Fruit fly (Drosophila melanogaster) whole organism, embryonic: ENCODE data around the gene Nt5b.
A peak's percentile ranks its signal among the peaks of the same experiment; 100 is the strongest.

Experiments used
- Ada2b ChIP-seq: fragments of 200-800 bp; sonication (Bioruptor generic); IDR thresholded peaks from 2 replicates; pipeline ENCODE4 v1.3.6; 2022; ENCODE audit warnings: missing biosample characterization, missing genetic modification characterization
- Atf-2 ChIP-seq: fragments of 200-800 bp; sonication (Bioruptor generic); optimal IDR thresholded peaks from 2 replicates; lab custom pipeline; 2016; ENCODE audit warnings: missing biosample characterization, missing genetic modification characterization
- CG11398 ChIP-seq: fragments of 200-800 bp; sonication (Bioruptor generic); optimal IDR thresholded peaks from 2 replicates; lab custom pipeline; 2016; ENCODE audit warnings: missing biosample characterization, missing genetic modification characterization
- CG11696 ChIP-seq: fragments of 200-800 bp; sonication (Bioruptor generic); IDR thresholded peaks from 2 replicates; pipeline ENCODE4 v1.3.6; 2022; ENCODE audit warnings: missing biosample characterization, missing genetic modification characterization
- CG11723 ChIP-seq: fragments of 200-800 bp; sonication (Bioruptor generic); optimal IDR thresholded peaks from 2 replicates; lab custom pipeline; 2017; ENCODE audit warnings: missing biosample characterization, mild to moderate bottlenecking, missing genetic modification characterization
- CG12659 ChIP-seq: fragments of 200-800 bp; sonication (Bioruptor generic); optimal IDR thresholded peaks from 3 replicates; lab custom pipeline; 2017; ENCODE audit warnings: mild to moderate bottlenecking, missing biosample characterization, missing genetic modification reagents, missing genetic modification characterization
- CG13287 ChIP-seq: fragments of 200-800 bp; sonication (Bioruptor generic); IDR thresholded peaks from 2 replicates; pipeline ENCODE4 v1.3.6; 2022; ENCODE audit warnings: missing biosample characterization, missing genetic modification characterization; ENCODE audit not compliant: partially characterized antibody
- CG14860 ChIP-seq: fragments of 200-800 bp; sonication (Bioruptor generic); IDR thresholded peaks from 3 replicates; pipeline ENCODE4 v1.3.6; 2022; ENCODE audit warnings: missing biosample characterization, missing genetic modification characterization; ENCODE audit not compliant: partially characterized antibody
- CG14965 ChIP-seq: fragments of 200-800 bp; sonication (Bioruptor generic); optimal IDR thresholded peaks from 2 replicates; lab custom pipeline; 2016; ENCODE audit warnings: missing biosample characterization, missing genetic modification characterization, borderline replicate concordance
- CG17829 ChIP-seq: fragments of 200-800 bp; optimal IDR thresholded peaks from 2 replicates; lab custom pipeline; 2019; ENCODE audit warnings: missing biosample characterization, mild to moderate bottlenecking, missing genetic modification characterization, moderate library complexity
- CG2712 ChIP-seq: fragments of 200-800 bp; optimal IDR thresholded peaks from 3 replicates; lab custom pipeline; 2019; ENCODE audit warnings: missing biosample characterization, mild to moderate bottlenecking, missing genetic modification characterization, moderate library complexity
- CG2875 ChIP-seq: fragments of 200-800 bp; sonication (Bioruptor generic); optimal IDR thresholded peaks from 2 replicates; lab custom pipeline; 2017; ENCODE audit warnings: missing biosample characterization, mild to moderate bottlenecking, missing genetic modification characterization, missing genetic modification reagents
- CG31224 ChIP-seq: fragments of 200-800 bp; sonication (Bioruptor generic); IDR thresholded peaks from 2 replicates; pipeline ENCODE4 v1.3.6; 2022; ENCODE audit warnings: missing biosample characterization, missing genetic modification characterization
- CG34376 ChIP-seq: fragments of 200-800 bp; sonication (Bioruptor generic); optimal IDR thresholded peaks from 2 replicates; lab custom pipeline; 2018; ENCODE audit warnings: missing biosample characterization, mild to moderate bottlenecking, missing genetic modification characterization
- CG42726 ChIP-seq: fragments of 200-800 bp; sonication (Bioruptor generic); IDR thresholded peaks from 2 replicates; pipeline ENCODE4 v1.3.6; 2022; ENCODE audit warnings: missing biosample characterization, missing genetic modification characterization; ENCODE audit not compliant: partially characterized antibody
- CG4617 ChIP-seq: fragments of 200-800 bp; sonication (Bioruptor generic); optimal IDR thresholded peaks from 3 replicates; lab custom pipeline; 2016; ENCODE audit warnings: missing biosample characterization, missing genetic modification characterization, borderline replicate concordance
- CG6765 ChIP-seq: fragments of 200-800 bp; sonication (Bioruptor generic); optimal IDR thresholded peaks from 3 replicates; lab custom pipeline; 2017; ENCODE audit warnings: missing biosample characterization, mild to moderate bottlenecking, missing genetic modification characterization
- CG7271 ChIP-seq: fragments of 200-800 bp; sonication (Bioruptor generic); optimal IDR thresholded peaks from 2 replicates; lab custom pipeline; 2018; ENCODE audit warnings: missing biosample characterization, mild to moderate bottlenecking, missing genetic modification characterization, moderate library complexity
- CG7556 ChIP-seq: fragments of 200-800 bp; sonication (Bioruptor generic); optimal IDR thresholded peaks from 2 replicates; lab custom pipeline; 2017; ENCODE audit warnings: missing biosample characterization, mild to moderate bottlenecking, missing genetic modification characterization
- CG8388 ChIP-seq: fragments of 200-800 bp; sonication (Bioruptor generic); optimal IDR thresholded peaks from 2 replicates; lab custom pipeline; 2019; ENCODE audit warnings: missing biosample characterization, mild to moderate bottlenecking, missing genetic modification characterization, moderate library complexity
- CG9215 ChIP-seq: fragments of 200-800 bp; sonication (Bioruptor generic); IDR thresholded peaks from 2 replicates; pipeline ENCODE4 v1.3.6; 2022; ENCODE audit warnings: missing biosample characterization, missing genetic modification characterization
- E2f1 ChIP-seq: fragments of 200-800 bp; sonication (Bioruptor generic); IDR thresholded peaks from 2 replicates; pipeline ENCODE4 v1.3.6; 2022; ENCODE audit warnings: missing biosample characterization, missing genetic modification characterization
- Elba2 ChIP-seq: fragments of 200-800 bp; sonication (Bioruptor generic); optimal IDR thresholded peaks from 3 replicates; lab custom pipeline; 2016; ENCODE audit warnings: missing biosample characterization, missing genetic modification characterization
- Ets65A ChIP-seq: fragments of 200-800 bp; sonication (Bioruptor generic); peaks from one replicate; lab custom pipeline; 2016; ENCODE audit warnings: missing biosample characterization, missing genetic modification characterization
- Hey ChIP-seq: fragments of 200-800 bp; sonication (Bioruptor generic); optimal IDR thresholded peaks from 3 replicates; lab custom pipeline; 2018; ENCODE audit warnings: missing biosample characterization, mild to moderate bottlenecking, missing genetic modification characterization
- Hmr ChIP-seq: fragments of 200-800 bp; sonication (Bioruptor generic); optimal IDR thresholded peaks from 3 replicates; lab custom pipeline; 2017; ENCODE audit warnings: mild to moderate bottlenecking, missing biosample characterization, missing genetic modification reagents, missing genetic modification characterization
- Hr39 ChIP-seq: fragments of >200 bp; optimal IDR thresholded peaks from 2 replicates; lab custom pipeline; 2017
- Mad ChIP-seq: fragments of 200-800 bp; sonication (Bioruptor generic); optimal IDR thresholded peaks from 2 replicates; lab custom pipeline; 2016; ENCODE audit warnings: missing biosample characterization, missing genetic modification characterization
- Ravus ChIP-seq: fragments of 200-800 bp; sonication (Bioruptor generic); IDR thresholded peaks from 2 replicates; pipeline ENCODE4 v1.3.6; 2022; ENCODE audit warnings: missing biosample characterization, missing genetic modification characterization
- Sry-β ChIP-seq: fragments of 200-800 bp; sonication (Bioruptor generic); optimal IDR thresholded peaks from 2 replicates; lab custom pipeline; 2018; ENCODE audit warnings: missing biosample characterization, mild to moderate bottlenecking, missing genetic modification characterization, moderate library complexity
- Sry-δ ChIP-seq: fragments of 200-800 bp; sonication (Bioruptor generic); optimal IDR thresholded peaks from 2 replicates; lab custom pipeline; 2016; ENCODE audit warnings: missing biosample characterization, missing genetic modification characterization
- Taf1 ChIP-seq: fragments of 200-800 bp; sonication (Bioruptor generic); IDR thresholded peaks from 2 replicates; pipeline ENCODE4 v1.3.6; 2022; ENCODE audit warnings: missing biosample characterization, missing genetic modification characterization
- caup ChIP-seq: fragments of 200-800 bp; sonication (Bioruptor generic); optimal IDR thresholded peaks from 3 replicates; lab custom pipeline; 2017; ENCODE audit warnings: missing biosample characterization, mild to moderate bottlenecking, missing genetic modification characterization, moderate library complexity; ENCODE audit not compliant: severe bottlenecking
- cg ChIP-seq: fragments of 200-800 bp; sonication (Bioruptor generic); optimal IDR thresholded peaks from 3 replicates; lab custom pipeline; 2019; ENCODE audit warnings: missing biosample characterization, mild to moderate bottlenecking, missing genetic modification characterization, moderate library complexity
- dpn ChIP-seq, 2 experiments: fragments of 200-800 bp; sonication (Bioruptor generic); optimal IDR thresholded peaks; 3 replicates each; lab custom pipeline; 2016; ENCODE audit warnings: missing biosample characterization in 2 of 2, missing genetic modification characterization in 2 of 2
- ewg ChIP-seq: fragments of 200-800 bp; sonication (Bioruptor generic); optimal IDR thresholded peaks from 3 replicates; lab custom pipeline; 2017; ENCODE audit warnings: mild to moderate bottlenecking, missing biosample characterization, missing genetic modification reagents, missing genetic modification characterization
- jumu ChIP-seq: fragments of 200-800 bp; sonication (Bioruptor generic); optimal IDR thresholded peaks from 3 replicates; lab custom pipeline; 2016; ENCODE audit warnings: missing biosample characterization, missing genetic modification characterization
- lbe ChIP-seq: fragments of 200-800 bp; sonication (Bioruptor generic); optimal IDR thresholded peaks from 2 replicates; lab custom pipeline; 2016; ENCODE audit warnings: missing biosample characterization, mild to moderate bottlenecking, missing genetic modification characterization
- maf-S ChIP-seq: fragments of 200-800 bp; sonication (Bioruptor generic); optimal IDR thresholded peaks from 2 replicates; lab custom pipeline; 2016; ENCODE audit warnings: missing biosample characterization, missing genetic modification characterization
- odd ChIP-seq: fragments of 200-800 bp; sonication (Bioruptor generic); optimal IDR thresholded peaks from 2 replicates; lab custom pipeline; 2017; ENCODE audit warnings: missing biosample characterization, mild to moderate bottlenecking, missing genetic modification characterization
- pho ChIP-seq: fragments of 200-800 bp; sonication (Bioruptor generic); optimal IDR thresholded peaks from 2 replicates; lab custom pipeline; 2016; ENCODE audit warnings: missing biosample characterization, missing genetic modification characterization
- pnt ChIP-seq: fragments of 200-800 bp; sonication (Bioruptor generic); optimal IDR thresholded peaks from 3 replicates; lab custom pipeline; 2016; ENCODE audit warnings: missing biosample characterization, missing genetic modification characterization
- run ChIP-seq: fragments of 200-800 bp; sonication (Bioruptor generic); optimal IDR thresholded peaks from 3 replicates; lab custom pipeline; 2018; ENCODE audit warnings: missing biosample characterization, mild to moderate bottlenecking, missing genetic modification characterization
- sc ChIP-seq, 3 experiments: fragments of >200 bp in 2 of 3; fragments of 200-800 bp in 1 of 3; sonication (Bioruptor generic) in 1 of 3; optimal IDR thresholded peaks; 2 replicates in 2 of 3; 3 replicates in 1 of 3; lab custom pipeline; 2017; ENCODE audit warnings: mild to moderate bottlenecking in 1 of 3, missing biosample characterization in 1 of 3, missing genetic modification characterization in 1 of 3, missing genetic modification reagents in 1 of 3
- sens ChIP-seq: fragments of 200-800 bp; sonication (Bioruptor generic); peaks from one replicate; lab custom pipeline; 2016; ENCODE audit warnings: missing biosample characterization, missing genetic modification characterization
- sna ChIP-seq: fragments of 200-800 bp; sonication (Bioruptor generic); IDR thresholded peaks from 2 replicates; pipeline ENCODE4 v1.3.6; 2022; ENCODE audit warnings: missing biosample characterization, missing genetic modification characterization; ENCODE audit not compliant: partially characterized antibody
- sr ChIP-seq: fragments of 200-800 bp; sonication (Bioruptor generic); IDR thresholded peaks from 3 replicates; pipeline ENCODE4 v1.3.6; 2022; ENCODE audit warnings: missing biosample characterization, missing genetic modification characterization
- unpg ChIP-seq: fragments of 200-800 bp; sonication (Bioruptor generic); optimal IDR thresholded peaks from 3 replicates; lab custom pipeline; 2018; ENCODE audit warnings: missing biosample characterization, mild to moderate bottlenecking, missing genetic modification characterization, moderate library complexity

The Nt5b gene

dm6 chrX:18370775-18371735, 38.9 kb downstream of the Nt5b start (continued):
- TF ChIP-seq sc (optimal IDR thresholded peaks at IDR 0.05; lab: Kevin White, UChicago): no peak
- TF ChIP-seq sc (GFP tag; optimal IDR thresholded peaks at IDR 0.05; lab: Kevin White, UChicago): no peak
- peak; percentile 18 for TF ChIP-seq caup (GFP tag; lab: Kevin White, UChicago)
- peak; percentile 99 for TF ChIP-seq Sry-δ (GFP tag; lab: Kevin White, UChicago)
- no peak for TF ChIP-seq pnt (GFP tag; lab: Kevin White, UChicago)
- peak; percentile 2 for TF ChIP-seq unpg (GFP tag; lab: Kevin White, UChicago)
- TF ChIP-seq sr (GFP tag; lab: Robert Waterston, UW): no peak
- peak; percentile 17 to 50 for TF ChIP-seq dpn (GFP tag; optimal IDR thresholded peaks at IDR 0.05; lab: Kevin White, UChicago)
- TF ChIP-seq Ravus (GFP tag; lab: Robert Waterston, UW): no peak
- TF ChIP-seq sens: peak; percentile 80
- no peak for TF ChIP-seq CG7271
- no peak for TF ChIP-seq Ada2b (GFP tag; lab: Robert Waterston, UW)
- TF ChIP-seq Ets65A (GFP tag; lab: Kevin White, UChicago): peak; percentile 96
- no peak for TF ChIP-seq odd (GFP tag; lab: Kevin White, UChicago)
- TF ChIP-seq sna (GFP tag; lab: Robert Waterston, UW): peak; percentile 98
- TF ChIP-seq CG6765: no peak
- TF ChIP-seq CG12659: peak; percentile 80
- TF ChIP-seq maf-S (GFP tag; lab: Kevin White, UChicago): peak; percentile 52
- TF ChIP-seq CG17829 (tag; lab: Kevin White, UChicago): peak; percentile 16
- no peak for TF ChIP-seq Elba2 (GFP tag; lab: Kevin White, UChicago)
- peak; percentile 99 for TF ChIP-seq CG42726 (GFP tag; lab: Robert Waterston, UW)
- TF ChIP-seq CG14965 (GFP tag; lab: Kevin White, UChicago): no peak
- peak; percentile 84 for TF ChIP-seq CG4617 (GFP tag; lab: Kevin White, UChicago)
- no peak for TF ChIP-seq Atf-2 (GFP tag; lab: Kevin White, UChicago)
- no peak for TF ChIP-seq CG8388 (GFP tag; lab: Kevin White, UChicago)
- no peak for TF ChIP-seq CG31224 (GFP tag; lab: Robert Waterston, UW)
- no peak for TF ChIP-seq Hey (tag; lab: Kevin White, UChicago)
- no peak for TF ChIP-seq Sry-β (GFP tag; lab: Kevin White, UChicago)
- no peak for TF ChIP-seq run
- no peak for TF ChIP-seq CG11723 (GFP tag; lab: Kevin White, UChicago)
- TF ChIP-seq CG2875: no peak
- peak; percentile 24 for TF ChIP-seq CG2712 (tag; lab: Kevin White, UChicago)
- TF ChIP-seq CG7556 (GFP tag; lab: Kevin White, UChicago): peak; percentile 7
- TF ChIP-seq Hmr: peak; percentile 70
- 0 out of 2 replicates have a peak, but pooled peaks have one; percentile 19 for TF ChIP-seq CG9215 (GFP tag; lab: Robert Waterston, UW)
- TF ChIP-seq jumu (GFP tag; lab: Kevin White, UChicago): peak; percentile 46
- TF ChIP-seq Mad (GFP tag; lab: Kevin White, UChicago): no peak
- TF ChIP-seq ewg (GFP tag; lab: Kevin White, UChicago): no peak
- peak; percentile 99 for TF ChIP-seq cg (GFP tag; lab: Kevin White, UChicago)
- TF ChIP-seq CG14860: peak; percentile 97
- TF ChIP-seq Hr39 (lab: Kevin White, UChicago): no peak
- TF ChIP-seq E2f1: no peak
- TF ChIP-seq pho (GFP tag; lab: Kevin White, UChicago): peak; percentile 59
- peak; percentile 38 for TF ChIP-seq CG34376
- no peak for TF ChIP-seq CG11696 (GFP tag; lab: Robert Waterston, UW)
- no peak for TF ChIP-seq Taf1
- TF ChIP-seq CG11398 (GFP tag; lab: Kevin White, UChicago): peak; percentile 33
- peak; percentile 99 for TF ChIP-seq CG13287
- TF ChIP-seq lbe (GFP tag; lab: Kevin White, UChicago): peak; percentile 20
